Fruit fly (Drosophila melanogaster) whole organism, embryonic: ENCODE measurements around the gene Rpn1.

Experiments used
- Ada2b ChIP-seq: fragments of 200-800 bp; sonication (Bioruptor generic); IDR thresholded peaks from 2 replicates; pipeline ENCODE4 v1.3.6; 2022; ENCODE audit warnings: missing biosample characterization, missing genetic modification characterization
- CG10267 ChIP-seq: fragments of 200-800 bp; sonication (Bioruptor generic); optimal IDR thresholded peaks from 2 replicates; lab custom pipeline; 2018; ENCODE audit warnings: missing biosample characterization, mild to moderate bottlenecking, missing genetic modification characterization, moderate library complexity
- CG10366 ChIP-seq: fragments of 200-800 bp; sonication (Bioruptor generic); IDR thresholded peaks from 2 replicates; pipeline ENCODE4 v1.3.6; 2022; ENCODE audit warnings: missing biosample characterization, missing genetic modification characterization
- CG12071 ChIP-seq: fragments of 200-800 bp; sonication (Bioruptor generic); optimal IDR thresholded peaks from 3 replicates; lab custom pipeline; 2018; ENCODE audit warnings: missing biosample characterization, mild to moderate bottlenecking, missing genetic modification characterization
- CG12155 ChIP-seq: fragments of 200-800 bp; sonication (Bioruptor generic); optimal IDR thresholded peaks from 3 replicates; lab custom pipeline; 2016; ENCODE audit warnings: missing biosample characterization, missing genetic modification characterization
- CG12769 ChIP-seq: fragments of 200-800 bp; sonication (Bioruptor generic); optimal IDR thresholded peaks from 2 replicates; lab custom pipeline; 2019; ENCODE audit warnings: missing biosample characterization, mild to moderate bottlenecking, missing genetic modification characterization, moderate library complexity
- CG12942 ChIP-seq: fragments of 200-800 bp; sonication (Bioruptor generic); optimal IDR thresholded peaks from 3 replicates; lab custom pipeline; 2016; ENCODE audit warnings: missing biosample characterization, missing genetic modification characterization
- CG13624 ChIP-seq: fragments of 200-800 bp; sonication (Bioruptor generic); optimal IDR thresholded peaks from 2 replicates; lab custom pipeline; 2016; ENCODE audit warnings: missing biosample characterization, missing genetic modification characterization
- CG14667 ChIP-seq: fragments of 200-800 bp; sonication (Bioruptor generic); IDR thresholded peaks from 2 replicates; pipeline ENCODE4 v1.3.6; 2022; ENCODE audit warnings: missing biosample characterization, missing genetic modification characterization
- CG15011 ChIP-seq: fragments of 200-800 bp; sonication (Bioruptor generic); optimal IDR thresholded peaks from 3 replicates; lab custom pipeline; 2018; ENCODE audit warnings: missing biosample characterization, mild to moderate bottlenecking, missing genetic modification characterization
- CG16863 ChIP-seq: fragments of 200-800 bp; sonication (Bioruptor generic); optimal IDR thresholded peaks from 3 replicates; lab custom pipeline; 2016; ENCODE audit warnings: missing biosample characterization, missing genetic modification characterization
- CG17361 ChIP-seq: fragments of 200-800 bp; sonication (Bioruptor generic); IDR thresholded peaks from 3 replicates; pipeline ENCODE4 v1.3.6; 2022; ENCODE audit warnings: missing biosample characterization, missing genetic modification characterization
- CG2116 ChIP-seq: fragments of 200-800 bp; sonication (Bioruptor generic); optimal IDR thresholded peaks from 3 replicates; lab custom pipeline; 2018; ENCODE audit warnings: missing biosample characterization, mild to moderate bottlenecking, missing genetic modification characterization
- CG2202 ChIP-seq: fragments of 200-800 bp; sonication (Bioruptor generic); optimal IDR thresholded peaks from 2 replicates; lab custom pipeline; 2018; ENCODE audit warnings: missing biosample characterization, mild to moderate bottlenecking, missing genetic modification characterization
- CG4282 ChIP-seq: fragments of 200-800 bp; sonication (Bioruptor generic); optimal IDR thresholded peaks from 2 replicates; lab custom pipeline; 2016; ENCODE audit warnings: missing biosample characterization, missing genetic modification characterization
- CG4820 ChIP-seq: fragments of 200-800 bp; sonication (Bioruptor generic); optimal IDR thresholded peaks from 3 replicates; lab custom pipeline; 2016; ENCODE audit warnings: missing biosample characterization, missing genetic modification characterization
- CG6254 ChIP-seq: fragments of 200-800 bp; sonication (Bioruptor generic); optimal IDR thresholded peaks from 3 replicates; lab custom pipeline; 2017; ENCODE audit warnings: mild to moderate bottlenecking, missing biosample characterization, missing genetic modification reagents, missing genetic modification characterization
- CG7745 ChIP-seq: fragments of 200-800 bp; sonication (Bioruptor generic); optimal IDR thresholded peaks from 2 replicates; lab custom pipeline; 2018; ENCODE audit warnings: missing biosample characterization, mild to moderate bottlenecking, missing genetic modification characterization, moderate library complexity
- CG7839 ChIP-seq: fragments of 200-800 bp; sonication (Bioruptor generic); optimal IDR thresholded peaks from 3 replicates; lab custom pipeline; 2018; ENCODE audit warnings: missing biosample characterization, mild to moderate bottlenecking, missing genetic modification characterization, moderate library complexity
- CG9817 ChIP-seq: fragments of 200-800 bp; sonication (Bioruptor generic); optimal IDR thresholded peaks from 2 replicates; lab custom pipeline; 2018; ENCODE audit warnings: missing biosample characterization, mild to moderate bottlenecking, missing genetic modification characterization, moderate library complexity
- CHES-1-like ChIP-seq: fragments of 200-800 bp; sonication (Bioruptor generic); optimal IDR thresholded peaks from 2 replicates; lab custom pipeline; 2016; ENCODE audit warnings: missing biosample characterization, missing genetic modification characterization
- Dll ChIP-seq: fragments of 200-800 bp; sonication (Bioruptor generic); IDR thresholded peaks from 4 replicates; pipeline ENCODE4 v1.3.6; 2022; ENCODE audit warnings: missing biosample characterization, missing genetic modification characterization; ENCODE audit not compliant: partially characterized antibody
- Ets97D ChIP-seq: fragments of 200-800 bp; sonication (Bioruptor generic); optimal IDR thresholded peaks from 3 replicates; lab custom pipeline; 2016; ENCODE audit warnings: missing biosample characterization, missing genetic modification characterization
- GATAe ChIP-seq: fragments of 200-800 bp; sonication (Bioruptor generic); conservative IDR thresholded peaks from 2 replicates; pipeline ENCODE4 v1.3.6; 2022; ENCODE audit warnings: missing biosample characterization, missing genetic modification characterization
- H2.0 ChIP-seq: fragments of 200-800 bp; sonication (Bioruptor generic); IDR thresholded peaks from 2 replicates; pipeline ENCODE4 v1.3.6; 2022; ENCODE audit warnings: missing biosample characterization, missing genetic modification characterization
- Hand ChIP-seq: fragments of 200-800 bp; sonication (Bioruptor generic); optimal IDR thresholded peaks from 2 replicates; lab custom pipeline; 2017; ENCODE audit warnings: mild to moderate bottlenecking, missing biosample characterization, missing genetic modification reagents, missing genetic modification characterization
- MTF-1 ChIP-seq: fragments of 200-800 bp; sonication (Bioruptor generic); optimal IDR thresholded peaks from 2 replicates; lab custom pipeline; 2018; ENCODE audit warnings: missing biosample characterization, mild to moderate bottlenecking, missing genetic modification characterization, borderline replicate concordance
- Sry-δ ChIP-seq: fragments of 200-800 bp; sonication (Bioruptor generic); optimal IDR thresholded peaks from 2 replicates; lab custom pipeline; 2016; ENCODE audit warnings: missing biosample characterization, missing genetic modification characterization
- Ssrp ChIP-seq: fragments of 200-800 bp; sonication (Bioruptor generic); optimal IDR thresholded peaks from 2 replicates; lab custom pipeline; 2018; ENCODE audit warnings: missing biosample characterization, mild to moderate bottlenecking, missing genetic modification characterization, moderate library complexity
- Xrp1 ChIP-seq: fragments of 200-800 bp; sonication (Bioruptor generic); IDR thresholded peaks from 2 replicates; pipeline ENCODE4 v1.3.6; 2022; ENCODE audit warnings: missing biosample characterization, missing genetic modification characterization
- bab2 ChIP-seq: fragments of 200-800 bp; sonication (Bioruptor generic); optimal IDR thresholded peaks from 2 replicates; lab custom pipeline; 2016; ENCODE audit warnings: missing biosample characterization, missing genetic modification characterization
- chn ChIP-seq: fragments of 200-800 bp; sonication (Bioruptor generic); optimal IDR thresholded peaks from 2 replicates; lab custom pipeline; 2016; ENCODE audit warnings: missing biosample characterization, missing genetic modification characterization
- ci ChIP-seq: fragments of 200-800 bp; sonication (Bioruptor generic); IDR thresholded peaks from 3 replicates; pipeline ENCODE4 v1.3.6; 2022; ENCODE audit warnings: missing biosample characterization, missing genetic modification characterization
- crc ChIP-seq: fragments of 200-800 bp; sonication (Bioruptor generic); optimal IDR thresholded peaks from 2 replicates; lab custom pipeline; 2016; ENCODE audit warnings: missing biosample characterization, missing genetic modification characterization
- dpn ChIP-seq, 2 experiments: fragments of 200-800 bp; sonication (Bioruptor generic); optimal IDR thresholded peaks; 3 replicates each; lab custom pipeline; 2016; ENCODE audit warnings: missing biosample characterization in 2 of 2, missing genetic modification characterization in 2 of 2
- eyg ChIP-seq: fragments of 200-800 bp; sonication (Bioruptor generic); optimal IDR thresholded peaks from 3 replicates; lab custom pipeline; 2016; ENCODE audit warnings: missing biosample characterization, missing genetic modification characterization
- fd96Cb ChIP-seq: fragments of 200-800 bp; sonication (Bioruptor generic); optimal IDR thresholded peaks from 2 replicates; lab custom pipeline; 2018; ENCODE audit warnings: missing biosample characterization, mild to moderate bottlenecking, missing genetic modification characterization, moderate library complexity
- gem ChIP-seq: fragments of 200-800 bp; sonication (Bioruptor generic); optimal IDR thresholded peaks from 2 replicates; lab custom pipeline; 2019; ENCODE audit warnings: missing biosample characterization, mild to moderate bottlenecking, missing genetic modification characterization, moderate library complexity
- gro ChIP-seq: fragments of 200-800 bp; sonication (Bioruptor generic); optimal IDR thresholded peaks from 2 replicates; lab custom pipeline; 2016; ENCODE audit warnings: missing biosample characterization, missing genetic modification characterization
- insv ChIP-seq, 2 experiments: fragments of 200-800 bp; sonication (Bioruptor generic); optimal IDR thresholded peaks; 3 replicates each; lab custom pipeline; 2016 to 2018; ENCODE audit warnings: missing biosample characterization in 2 of 2, missing genetic modification characterization in 2 of 2
- inv ChIP-seq: fragments of 200-800 bp; sonication (Bioruptor generic); IDR thresholded peaks from 2 replicates; pipeline ENCODE4 v1.3.6; 2022; ENCODE audit warnings: missing biosample characterization, missing genetic modification characterization; ENCODE audit not compliant: partially characterized antibody
- mam ChIP-seq: fragments of 200-800 bp; sonication (Bioruptor generic); optimal IDR thresholded peaks from 3 replicates; lab custom pipeline; 2016; ENCODE audit warnings: missing biosample characterization, missing genetic modification characterization
- pnt ChIP-seq: fragments of 200-800 bp; sonication (Bioruptor generic); optimal IDR thresholded peaks from 3 replicates; lab custom pipeline; 2016; ENCODE audit warnings: missing biosample characterization, missing genetic modification characterization
- pzg ChIP-seq: fragments of 200-800 bp; sonication (Bioruptor generic); optimal IDR thresholded peaks from 3 replicates; lab custom pipeline; 2018; ENCODE audit warnings: missing biosample characterization, mild to moderate bottlenecking, missing genetic modification characterization, moderate library complexity
- repo ChIP-seq: fragments of 200-800 bp; sonication (Bioruptor generic); optimal IDR thresholded peaks from 2 replicates; lab custom pipeline; 2016; ENCODE audit warnings: missing biosample characterization, missing genetic modification characterization
- sens-2 ChIP-seq: fragments of 200-800 bp; sonication (Bioruptor generic); IDR thresholded peaks from 2 replicates; pipeline ENCODE4 v1.3.6; 2022; ENCODE audit warnings: missing biosample characterization, missing genetic modification characterization
- sr ChIP-seq: fragments of 200-800 bp; sonication (Bioruptor generic); IDR thresholded peaks from 3 replicates; pipeline ENCODE4 v1.3.6; 2022; ENCODE audit warnings: missing biosample characterization, missing genetic modification characterization
- sug ChIP-seq: fragments of 200-800 bp; optimal IDR thresholded peaks from 2 replicates; lab custom pipeline; 2019; ENCODE audit warnings: missing biosample characterization, mild to moderate bottlenecking, missing genetic modification characterization, moderate library complexity
- trem ChIP-seq: fragments of 200-800 bp; optimal IDR thresholded peaks from 3 replicates; lab custom pipeline; 2019; ENCODE audit warnings: missing biosample characterization, mild to moderate bottlenecking, missing genetic modification characterization, moderate library complexity

Gene Rpn1

DNA sequence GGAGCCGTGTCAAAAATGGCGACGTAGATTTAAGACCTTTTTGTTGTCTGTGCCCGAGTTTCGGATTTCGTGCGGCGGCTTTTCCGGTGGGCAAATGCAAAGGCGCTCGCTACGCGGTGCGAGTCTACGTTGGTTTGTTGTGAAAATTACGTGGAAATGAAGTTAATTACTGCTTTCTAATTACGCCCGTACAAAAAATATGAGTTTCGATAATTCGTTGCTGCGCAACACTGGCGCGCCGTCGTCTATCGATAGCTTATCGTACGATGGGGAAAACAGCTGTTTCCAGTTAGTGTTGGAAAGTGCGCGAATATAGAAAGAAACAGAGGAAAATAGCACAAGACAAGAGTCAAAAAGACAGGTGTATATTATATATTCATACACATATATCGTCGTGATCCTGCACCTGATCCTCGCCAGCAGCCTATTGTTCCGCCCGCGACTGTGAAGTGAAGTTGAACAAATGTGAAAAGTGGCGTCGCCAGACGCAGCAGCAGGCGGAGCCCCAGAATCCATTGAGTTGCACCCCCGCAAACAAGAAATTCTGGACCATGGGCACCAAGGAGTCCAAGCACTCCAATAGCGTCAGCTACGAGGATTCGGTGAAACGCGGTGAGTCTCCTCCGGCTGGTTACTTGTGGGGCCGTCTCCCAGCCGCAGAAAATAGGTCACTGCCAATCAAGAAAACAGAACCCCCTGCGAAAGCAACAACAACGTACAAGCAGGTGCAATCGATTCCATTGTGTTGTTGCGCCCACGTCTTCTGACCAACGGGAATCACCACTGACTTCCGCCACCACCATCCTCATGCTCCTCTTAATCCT lies 43.8 kb upstream of the Rpn1 start, which contains the start of the genes Rab8 and Usp32 (continued):
- TF ChIP-seq CG12942 (GFP tag; lab: Kevin White, UChicago), result peak; percentile 50
- peak; percentile 39; the same call in 1 of the 2 replicates for TF ChIP-seq H2.0 (GFP tag; lab: Robert Waterston, UW)
- TF ChIP-seq Ada2b (GFP tag; lab: Robert Waterston, UW), result peak; percentile 32; the same call in 1 of the 2 replicates
- peak; percentile 1 for TF ChIP-seq CG12071 (GFP tag; lab: Kevin White, UChicago)
- TF ChIP-seq crc, result peak; percentile 39
- peak; percentile 79 for TF ChIP-seq CG7745 (tag; lab: Kevin White, UChicago)
- TF ChIP-seq dpn (GFP tag; optimal IDR thresholded peaks at IDR 0.05; lab: Kevin White, UChicago), result peak; percentile 63 to 80
- TF ChIP-seq CG13624, result peak; percentile 90
- TF ChIP-seq CG17361 (GFP tag; lab: Robert Waterston, UW), result no peak; the same call in 1 of the 3 replicates
- peak; percentile 86 for TF ChIP-seq sug (tag; lab: Kevin White, UChicago)
- TF ChIP-seq sens-2 (GFP tag; lab: Robert Waterston, UW), result no peak
- TF ChIP-seq trem (tag; lab: Kevin White, UChicago), result peak; percentile 84
- no peak for TF ChIP-seq CG6254 (GFP tag; lab: Kevin White, UChicago)
- peak; percentile 100 for TF ChIP-seq CG10267 (tag; lab: Kevin White, UChicago)
- TF ChIP-seq pnt (GFP tag; lab: Kevin White, UChicago), result no peak
- TF ChIP-seq repo (GFP tag; lab: Kevin White, UChicago), result peak; percentile 81
- peak; percentile 4 for TF ChIP-seq CG4820 (GFP tag; lab: Kevin White, UChicago)
- no peak for TF ChIP-seq GATAe (GFP tag; lab: Robert Waterston, UW)
- no peak; the same call in 2 of the 3 replicates for TF ChIP-seq sr (GFP tag; lab: Robert Waterston, UW)
- no peak for TF ChIP-seq CG7839 (tag; lab: Kevin White, UChicago)
- peak; percentile 83 for TF ChIP-seq inv
- no peak for TF ChIP-seq Ssrp (tag; lab: Kevin White, UChicago)
- TF ChIP-seq bab2 (GFP tag; lab: Kevin White, UChicago), result peak; percentile 30
- TF ChIP-seq Dll (GFP tag; lab: Robert Waterston, UW), result peak; percentile 89
- TF ChIP-seq CG16863 (GFP tag; lab: Kevin White, UChicago), result peak; percentile 65
- peak; percentile 85 for TF ChIP-seq Ets97D (GFP tag; lab: Kevin White, UChicago)
- peak; percentile 79 for TF ChIP-seq Sry-δ
- peak; percentile 90 for TF ChIP-seq CG2116 (GFP tag; lab: Kevin White, UChicago)
- peak; percentile 27 for TF ChIP-seq Hand
- TF ChIP-seq ci (GFP tag; lab: Robert Waterston, UW), result peak; percentile 74; the same call in 2 of the 3 replicates
- TF ChIP-seq CG2202 (tag; lab: Kevin White, UChicago), result peak; percentile 25
- peak; percentile 65 for TF ChIP-seq gro
- TF ChIP-seq CG12155 (GFP tag; lab: Kevin White, UChicago), result peak; percentile 65
- peak; percentile 14; the same call in 1 of the 2 replicates for TF ChIP-seq CG10366 (GFP tag; lab: Robert Waterston, UW)
- TF ChIP-seq CG9817 (tag; lab: Kevin White, UChicago), result peak; percentile 40
- TF ChIP-seq MTF-1, result peak; percentile 44
- no peak for TF ChIP-seq fd96Cb (tag; lab: Kevin White, UChicago)
- no peak for TF ChIP-seq CG14667 (GFP tag; lab: Robert Waterston, UW)
- peak in 1 of 2 experiments; percentile 63 for TF ChIP-seq insv (GFP tag; optimal IDR thresholded peaks at IDR 0.05; lab: Kevin White, UChicago)
- peak; percentile 61 for TF ChIP-seq chn (GFP tag; lab: Kevin White, UChicago)
- TF ChIP-seq Xrp1 (GFP tag; lab: Robert Waterston, UW), result peak; percentile 60
- TF ChIP-seq CG4282 (GFP tag; lab: Kevin White, UChicago), result peak; percentile 47
- TF ChIP-seq CG12769 (tag; lab: Kevin White, UChicago), result peak; percentile 56
- no peak for TF ChIP-seq gem (tag; lab: Kevin White, UChicago)
- peak; percentile 86 for TF ChIP-seq CHES-1-like (GFP tag; lab: Kevin White, UChicago)
- peak; percentile 23 for TF ChIP-seq eyg
- TF ChIP-seq CG15011, result peak; percentile 44
- peak; percentile 92 for TF ChIP-seq pzg
- TF ChIP-seq mam (GFP tag; lab: Kevin White, UChicago), result peak; percentile 73
